Worm (Caenorhabditis elegans) whole organism, midembryonic: ENCODE results near the gene set-28.
"Not testable (repeated sequence)": the region's sequence is repeated elsewhere in the genome, so short reads cannot be mapped to it uniquely, and the experiment has no call there.

Experiments
- flt-1 ChIP-seq: fragments of 200-800 bp; sonication (Bioruptor generic); IDR thresholded peaks from 2 replicates; pipeline ENCODE4 v1.3.6; 2022; ENCODE audit warnings: missing genetic modification characterization, missing compliant biosample characterization
- tab-1 ChIP-seq: fragments of 200-800 bp; sonication (Bioruptor generic); IDR thresholded peaks from 2 replicates; pipeline ENCODE4 v1.3.6; 2022; ENCODE audit warnings: missing genetic modification characterization, missing compliant biosample characterization

DNA sequence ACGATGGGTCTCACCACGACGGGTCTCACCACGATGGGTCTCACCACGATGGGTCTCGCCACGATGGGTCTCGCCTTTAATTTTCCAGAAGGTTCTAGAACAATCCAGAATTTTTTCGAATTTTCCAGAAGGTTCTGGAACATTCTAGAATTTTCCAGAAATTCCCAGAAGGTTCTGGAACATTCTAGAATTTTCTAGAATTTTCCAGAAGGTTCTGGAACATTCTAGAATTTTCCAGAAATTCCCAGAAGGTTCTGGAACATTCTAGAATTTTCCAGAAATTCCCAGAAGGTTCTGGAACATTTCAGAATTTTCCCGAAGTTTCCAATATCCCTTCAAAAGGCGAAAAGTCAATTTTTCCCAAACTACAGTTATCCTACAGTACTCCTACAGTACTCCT is 45.8 kb downstream of the set-28 start:
- not testable (repeated sequence) for TF ChIP-seq tab-1 (GFP tag; lab: Robert Waterston, UW)
- peak; percentile 72 for TF ChIP-seq flt-1
